Worm (Caenorhabditis elegans) whole organism, L1 larva: Measurements from ENCODE around the gene gmps-1.

ENCODE experiments used
- aly-2 ChIP-seq: fragments of 150-350 bp; optimal IDR thresholded peaks from 2 replicates; lab custom pipeline; 2014; ENCODE audit warnings: missing biosample characterization, missing genetic modification characterization
- ama-1 ChIP-seq: fragments of 150-350 bp; optimal IDR thresholded peaks from 2 replicates; lab custom pipeline; 2014
- nhr-237 ChIP-seq: fragments of 150-350 bp; optimal IDR thresholded peaks from 2 replicates; lab custom pipeline; 2014; ENCODE audit warnings: missing biosample characterization, missing genetic modification characterization
- nhr-84 ChIP-seq: sonication (generic microtip); optimal IDR thresholded peaks from 2 replicates; lab custom pipeline; 2017; ENCODE audit warnings: missing biosample characterization, missing genetic modification characterization
- sox-4 ChIP-seq: sonication (generic microtip); optimal IDR thresholded peaks from 2 replicates; lab custom pipeline; 2016; ENCODE audit warnings: missing genetic modification characterization, missing compliant biosample characterization
- unc-86 ChIP-seq: sonication (generic microtip); optimal IDR thresholded peaks from 2 replicates; lab custom pipeline; 2016; ENCODE audit warnings: missing genetic modification characterization, missing compliant biosample characterization
- ztf-11 ChIP-seq, 2 experiments: sonication (generic microtip); optimal IDR thresholded peaks; 2 replicates each; lab custom pipeline; 2016 to 2017; ENCODE audit warnings: missing genetic modification characterization in 2 of 2, missing biosample characterization in 1 of 2, missing compliant biosample characterization in 1 of 2

DNA sequence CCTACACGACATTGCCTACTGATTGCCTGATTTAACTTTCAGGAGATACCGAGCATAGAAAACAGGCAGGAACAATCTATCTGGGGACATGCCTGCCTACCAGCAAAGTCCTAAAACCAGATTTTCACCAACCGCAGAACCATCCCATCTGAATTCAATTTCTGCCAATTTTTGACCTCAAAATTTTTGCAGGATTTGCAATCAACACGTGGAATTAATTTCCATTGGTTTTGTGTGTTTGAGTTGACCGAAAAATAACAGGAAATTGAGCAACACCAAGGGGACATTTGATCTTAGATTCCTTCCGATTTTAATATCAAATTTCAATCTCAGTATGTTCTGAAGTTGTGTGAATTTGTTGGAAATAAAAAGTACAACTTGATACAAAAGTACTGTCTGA, 30.5 kb upstream of the gmps-1 start:
- TF ChIP-seq nhr-84 (tag; lab: Kevin White, UChicago) = no peak
- no peak for TF ChIP-seq unc-86
- no peak for TF ChIP-seq ztf-11 (tag; optimal IDR thresholded peaks at IDR 0.05; lab: Kevin White, UChicago)
- TF ChIP-seq sox-4 (tag; lab: Kevin White, UChicago) = no peak
- TF ChIP-seq ama-1 (lab: Kevin White, UChicago) = no peak
- TF ChIP-seq nhr-237 (tag; lab: Kevin White, UChicago) = no peak
- TF ChIP-seq aly-2 (tag; lab: Kevin White, UChicago) = no peak
